Fruit fly (Drosophila melanogaster): ENCODE data around the gene Ugt36D1.

dm6 chr2L:18818397-18818796 lies 5.0 kb upstream of the Ugt36D1 start:
- TF ChIP-seq CG13204 (GFP tag; optimal IDR thresholded peaks at IDR 0.05), result no peak
- TF ChIP-seq CG12605 (GFP tag; IDR thresholded peaks at IDR 0.05), result no peak
- TF ChIP-seq Ets98B (GFP tag; IDR thresholded peaks at IDR 0.05), result no peak
- no peak for TF ChIP-seq CG17806 (tag; optimal IDR thresholded peaks at IDR 0.05)
- no peak for TF ChIP-seq CG34367 (tag; optimal IDR thresholded peaks at IDR 0.05)
- no peak for TF ChIP-seq CG15710 (tag; optimal IDR thresholded peaks at IDR 0.05)
- TF ChIP-seq gl (tag; optimal IDR thresholded peaks at IDR 0.05), result no peak
- TF ChIP-seq EcR (GFP tag; optimal IDR thresholded peaks at IDR 0.05), result no peak

Measured in whole organism, pupa.